Fruit fly (Drosophila melanogaster): ENCODE data around the gene RpS19b.

RpS19b gene

DNA sequence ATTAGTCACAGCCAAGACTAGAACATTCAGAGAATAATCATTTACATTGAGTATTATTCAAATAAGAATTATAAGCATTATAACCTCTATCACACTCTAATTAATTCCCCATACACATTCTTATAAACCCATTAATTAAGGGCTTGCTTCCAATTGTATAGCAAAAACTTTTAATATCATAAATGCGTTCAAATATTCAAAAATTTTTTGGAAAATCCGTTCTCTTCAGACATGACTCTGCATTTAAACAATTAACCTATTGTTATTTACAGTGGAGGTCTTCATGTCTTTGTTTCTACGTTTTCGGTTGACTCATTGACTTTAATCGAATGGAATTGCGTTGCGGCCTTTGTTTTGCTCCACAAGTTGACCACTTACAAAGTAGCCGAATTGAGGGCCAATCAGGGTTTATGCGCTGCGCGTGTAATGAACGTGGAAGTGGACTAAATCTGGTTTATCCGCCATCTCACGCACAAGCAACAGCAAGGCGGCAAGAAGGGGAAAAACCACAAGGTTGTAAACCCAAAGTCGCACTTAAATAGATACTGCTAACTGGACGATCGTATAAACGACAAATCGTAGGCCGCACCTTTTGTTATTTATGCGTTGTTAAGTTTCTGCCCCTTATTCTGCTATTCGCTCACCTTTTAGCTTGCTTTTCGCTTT lies 12.3 kb downstream of the RpS19b start (continued):
- TF ChIP-seq CG8089 (GFP tag; optimal IDR thresholded peaks at IDR 0.05), result no peak
- peak; percentile 17 to 59 for TF ChIP-seq Hr51 (GFP tag; optimal IDR thresholded peaks at IDR 0.05)
- peak; percentile 40 for TF ChIP-seq CG17359 (tag; optimal IDR thresholded peaks at IDR 0.05)
- TF ChIP-seq lab (GFP tag; optimal IDR thresholded peaks at IDR 0.05), result peak; percentile 83
- TF ChIP-seq Lpt (GFP tag; optimal IDR thresholded peaks at IDR 0.05), result no peak
- TF ChIP-seq CG4404 (GFP tag; IDR thresholded peaks at IDR 0.05), result no peak
- TF ChIP-seq CG14667 (GFP tag; IDR thresholded peaks at IDR 0.05), result no peak
- no peak for TF ChIP-seq CG33557 (GFP tag; optimal IDR thresholded peaks at IDR 0.05)
- peak; percentile 54 for TF ChIP-seq CG10366 (GFP tag; IDR thresholded peaks at IDR 0.05)
- TF ChIP-seq sens-2 (GFP tag; IDR thresholded peaks at IDR 0.05), result no peak
- no peak for TF ChIP-seq CG6254 (GFP tag; optimal IDR thresholded peaks at IDR 0.05)
- TF ChIP-seq CG7839 (tag; optimal IDR thresholded peaks at IDR 0.05), result peak; percentile 36
- TF ChIP-seq GATAe (GFP tag; conservative IDR thresholded peaks at IDR 0.05), result no peak
- TF ChIP-seq peb (GFP tag; IDR thresholded peaks at IDR 0.05), result no peak
- TF ChIP-seq usp (GFP tag; optimal IDR thresholded peaks at IDR 0.05), result no peak
- no peak for TF ChIP-seq CG10654 (GFP tag; optimal IDR thresholded peaks at IDR 0.05)
- no peak for TF ChIP-seq h (optimal IDR thresholded peaks at IDR 0.05)
- no peak for TF ChIP-seq dmrt99B (tag; optimal IDR thresholded peaks at IDR 0.05)
- TF ChIP-seq CG6854 (GFP tag; optimal IDR thresholded peaks at IDR 0.05), result no peak
- TF ChIP-seq dpn (GFP tag; optimal IDR thresholded peaks at IDR 0.05), result peak in 1 of 2 experiments; percentile 25
- no peak; the same call in 1 of the 2 replicates for TF ChIP-seq CG10959 (GFP tag; IDR thresholded peaks at IDR 0.05)
- TF ChIP-seq Ada2b (GFP tag; IDR thresholded peaks at IDR 0.05), result 0 out of 2 replicates have a peak, but pooled peaks have one; percentile 13
- no peak for TF ChIP-seq CG8290 (GFP tag; optimal IDR thresholded peaks at IDR 0.05)
- peak in 1 of 2 experiments; percentile 95 for TF ChIP-seq CG8290 (tag; optimal IDR thresholded peaks at IDR 0.05)
- TF ChIP-seq phol (tag; optimal IDR thresholded peaks at IDR 0.05), result peak; percentile 16
- TF ChIP-seq CG1233 (GFP tag; optimal IDR thresholded peaks at IDR 0.05), result peak; percentile 20
- TF ChIP-seq CG5180 (GFP tag; optimal IDR thresholded peaks at IDR 0.05), result no peak
- TF ChIP-seq PHDP (tag; optimal IDR thresholded peaks at IDR 0.05), result peak; percentile 55
- TF ChIP-seq Mrtf (GFP tag; IDR thresholded peaks at IDR 0.05), result no peak
- no peak for TF ChIP-seq crp (GFP tag; optimal IDR thresholded peaks at IDR 0.05)
- TF ChIP-seq Ets65A (GFP tag), result peak; percentile 94
- TF ChIP-seq CG6175 (GFP tag; IDR thresholded peaks at IDR 0.05), result no peak
- peak; percentile 52 for TF ChIP-seq CG12071 (GFP tag; optimal IDR thresholded peaks at IDR 0.05)
- TF ChIP-seq Fer3 (tag; optimal IDR thresholded peaks at IDR 0.05), result peak; percentile 69
- TF ChIP-seq gsb-n (tag; optimal IDR thresholded peaks at IDR 0.05), result no peak
- TF ChIP-seq CG2712 (tag; optimal IDR thresholded peaks at IDR 0.05), result no peak
- TF ChIP-seq lov (optimal IDR thresholded peaks at IDR 0.05), result no peak
- no peak for TF ChIP-seq lov (GFP tag; IDR thresholded peaks at IDR 0.05)
- TF ChIP-seq CG13424 (tag; optimal IDR thresholded peaks at IDR 0.05), result no peak
- no peak for TF ChIP-seq Dref (GFP tag; IDR thresholded peaks at IDR 0.05)
- no peak for TF ChIP-seq MTF-1 (GFP tag; optimal IDR thresholded peaks at IDR 0.05; ENCODE audit: borderline replicate concordance)
- peak; percentile 48; the same call in 1 of the 3 replicates for TF ChIP-seq Aef1 (GFP tag; IDR thresholded peaks at IDR 0.05)
- TF ChIP-seq CG13287 (GFP tag; IDR thresholded peaks at IDR 0.05; ENCODE audit: partially characterized antibody), result no peak
- TF ChIP-seq CG2875 (GFP tag; optimal IDR thresholded peaks at IDR 0.05), result no peak
- no peak for TF ChIP-seq D (optimal IDR thresholded peaks at IDR 0.05)
- TF ChIP-seq D (GFP tag; optimal IDR thresholded peaks at IDR 0.05), result no peak
- TF ChIP-seq HLH3B (GFP tag; IDR thresholded peaks at IDR 0.05), result peak; percentile 42; the same call in 1 of the 2 replicates
- no peak for TF ChIP-seq CG8388 (GFP tag; optimal IDR thresholded peaks at IDR 0.05)
- TF ChIP-seq maf-S (GFP tag; optimal IDR thresholded peaks at IDR 0.05), result no peak
- no peak for TF ChIP-seq Sry-β (GFP tag; optimal IDR thresholded peaks at IDR 0.05)
- TF ChIP-seq Adf1 (GFP tag; IDR thresholded peaks at IDR 0.05), result peak; percentile 60
